Fruit fly (Drosophila melanogaster) whole organism, embryonic: Measurements from ENCODE around the gene Atx-1.

Experiments used
- B-H2 ChIP-seq: fragments of 200-800 bp; sonication (Bioruptor generic); optimal IDR thresholded peaks from 2 replicates; lab custom pipeline; 2018; ENCODE audit warnings: missing biosample characterization, mild to moderate bottlenecking, missing genetic modification characterization
- CG10147 ChIP-seq: fragments of 200-800 bp; sonication (Bioruptor generic); optimal IDR thresholded peaks from 2 replicates; lab custom pipeline; 2019; ENCODE audit warnings: missing biosample characterization, mild to moderate bottlenecking, missing genetic modification characterization, moderate library complexity
- CG10431 ChIP-seq: fragments of 200-800 bp; sonication (Bioruptor generic); optimal IDR thresholded peaks from 3 replicates; lab custom pipeline; 2018; ENCODE audit warnings: missing biosample characterization, mild to moderate bottlenecking, missing genetic modification characterization
- CG11723 ChIP-seq: fragments of 200-800 bp; sonication (Bioruptor generic); optimal IDR thresholded peaks from 2 replicates; lab custom pipeline; 2017; ENCODE audit warnings: missing biosample characterization, mild to moderate bottlenecking, missing genetic modification characterization
- CG12744 ChIP-seq: fragments of 200-800 bp; sonication (Bioruptor generic); optimal IDR thresholded peaks from 2 replicates; lab custom pipeline; 2016; ENCODE audit warnings: missing biosample characterization, missing genetic modification characterization
- CG13123 ChIP-seq: fragments of 200-800 bp; sonication (Bioruptor generic); optimal IDR thresholded peaks from 2 replicates; lab custom pipeline; 2016; ENCODE audit warnings: missing biosample characterization, missing genetic modification characterization
- CG14050 ChIP-seq: fragments of 200-800 bp; sonication (Bioruptor generic); IDR thresholded peaks from 3 replicates; pipeline ENCODE4 v1.3.6; 2022; ENCODE audit warnings: missing biosample characterization, missing genetic modification characterization
- CG14860 ChIP-seq: fragments of 200-800 bp; sonication (Bioruptor generic); IDR thresholded peaks from 3 replicates; pipeline ENCODE4 v1.3.6; 2022; ENCODE audit warnings: missing biosample characterization, missing genetic modification characterization; ENCODE audit not compliant: partially characterized antibody
- CG14965 ChIP-seq: fragments of 200-800 bp; sonication (Bioruptor generic); optimal IDR thresholded peaks from 2 replicates; lab custom pipeline; 2016; ENCODE audit warnings: missing biosample characterization, missing genetic modification characterization, borderline replicate concordance
- CG15269 ChIP-seq: fragments of 200-800 bp; sonication (Bioruptor generic); optimal IDR thresholded peaks from 2 replicates; lab custom pipeline; 2018; ENCODE audit warnings: missing biosample characterization, mild to moderate bottlenecking, missing genetic modification characterization, moderate library complexity
- CG15479 ChIP-seq: fragments of 200-800 bp; sonication (Bioruptor generic); optimal IDR thresholded peaks from 3 replicates; lab custom pipeline; 2019; ENCODE audit warnings: missing biosample characterization, mild to moderate bottlenecking, missing genetic modification characterization, moderate library complexity
- CG17385 ChIP-seq: fragments of 200-800 bp; sonication (Bioruptor generic); optimal IDR thresholded peaks from 3 replicates; lab custom pipeline; 2018; ENCODE audit warnings: missing biosample characterization, mild to moderate bottlenecking, missing genetic modification characterization
- CG17612 ChIP-seq: fragments of 200-800 bp; sonication (Bioruptor generic); IDR thresholded peaks from 2 replicates; pipeline ENCODE4 v1.3.6; 2022; ENCODE audit warnings: missing biosample characterization, missing genetic modification characterization
- CG17802 ChIP-seq: fragments of 200-800 bp; sonication (Bioruptor generic); optimal IDR thresholded peaks from 2 replicates; lab custom pipeline; 2018; ENCODE audit warnings: missing biosample characterization, mild to moderate bottlenecking, missing genetic modification characterization, moderate library complexity
- CG18262 ChIP-seq: fragments of 200-800 bp; optimal IDR thresholded peaks from 3 replicates; lab custom pipeline; 2019; ENCODE audit warnings: missing biosample characterization, mild to moderate bottlenecking, missing genetic modification characterization, moderate library complexity
- CG18476 ChIP-seq: fragments of 200-800 bp; sonication (Bioruptor generic); optimal IDR thresholded peaks from 2 replicates; lab custom pipeline; 2016; ENCODE audit warnings: missing biosample characterization, mild to moderate bottlenecking, missing genetic modification characterization
- CG18764 ChIP-seq: fragments of 200-800 bp; sonication (Bioruptor generic); optimal IDR thresholded peaks from 3 replicates; lab custom pipeline; 2016; ENCODE audit warnings: missing biosample characterization, missing genetic modification characterization
- CG31441 ChIP-seq: fragments of 200-800 bp; sonication (Bioruptor generic); IDR thresholded peaks from 2 replicates; pipeline ENCODE4 v1.3.6; 2022; ENCODE audit warnings: missing biosample characterization, missing genetic modification characterization
- CG4328 ChIP-seq: fragments of 200-800 bp; sonication (Bioruptor generic); optimal IDR thresholded peaks from 3 replicates; lab custom pipeline; 2017; ENCODE audit warnings: missing biosample characterization, missing genetic modification reagents, missing genetic modification characterization
- CG4404 ChIP-seq: fragments of 200-800 bp; sonication (Bioruptor generic); IDR thresholded peaks from 2 replicates; pipeline ENCODE4 v1.3.6; 2022; ENCODE audit warnings: missing biosample characterization, missing genetic modification characterization
- CG8089 ChIP-seq: fragments of 200-800 bp; sonication (Bioruptor generic); optimal IDR thresholded peaks from 3 replicates; lab custom pipeline; 2016; ENCODE audit warnings: missing biosample characterization, missing genetic modification characterization
- CG8924 ChIP-seq: fragments of 200-800 bp; optimal IDR thresholded peaks from 3 replicates; lab custom pipeline; 2019; ENCODE audit warnings: missing biosample characterization, mild to moderate bottlenecking, missing genetic modification characterization, moderate library complexity
- CG9215 ChIP-seq: fragments of 200-800 bp; sonication (Bioruptor generic); IDR thresholded peaks from 2 replicates; pipeline ENCODE4 v1.3.6; 2022; ENCODE audit warnings: missing biosample characterization, missing genetic modification characterization
- CrebB ChIP-seq: fragments of 200-800 bp; sonication (Bioruptor generic); optimal IDR thresholded peaks from 3 replicates; lab custom pipeline; 2018; ENCODE audit warnings: missing biosample characterization, mild to moderate bottlenecking, missing genetic modification characterization
- E2f1 ChIP-seq: fragments of 200-800 bp; sonication (Bioruptor generic); IDR thresholded peaks from 2 replicates; pipeline ENCODE4 v1.3.6; 2022; ENCODE audit warnings: missing biosample characterization, missing genetic modification characterization
- Hr51 ChIP-seq, 2 experiments: fragments of 200-800 bp; sonication (Bioruptor generic); optimal IDR thresholded peaks; 2 replicates in 1 of 2; 3 replicates in 1 of 2; lab custom pipeline; 2016 to 2018; ENCODE audit warnings: missing biosample characterization in 2 of 2, missing genetic modification characterization in 2 of 2, mild to moderate bottlenecking in 1 of 2, moderate library complexity in 1 of 2
- Jarid2 ChIP-seq: fragments of 200-800 bp; sonication (Bioruptor generic); optimal IDR thresholded peaks from 3 replicates; lab custom pipeline; 2017; ENCODE audit warnings: mild to moderate bottlenecking, missing biosample characterization, missing genetic modification reagents, missing genetic modification characterization
- NC2β ChIP-seq: fragments of 200-800 bp; sonication (Bioruptor generic); optimal IDR thresholded peaks from 2 replicates; lab custom pipeline; 2016; ENCODE audit warnings: missing biosample characterization, missing genetic modification characterization
- NFAT ChIP-seq: fragments of 200-800 bp; sonication (Bioruptor generic); IDR thresholded peaks from 2 replicates; pipeline ENCODE4 v1.3.6; 2022; ENCODE audit warnings: missing biosample characterization, missing genetic modification characterization
- Neu2 ChIP-seq: fragments of 200-800 bp; sonication (Bioruptor generic); optimal IDR thresholded peaks from 3 replicates; lab custom pipeline; 2016; ENCODE audit warnings: missing biosample characterization, missing genetic modification characterization, borderline replicate concordance
- Ravus ChIP-seq: fragments of 200-800 bp; sonication (Bioruptor generic); IDR thresholded peaks from 2 replicates; pipeline ENCODE4 v1.3.6; 2022; ENCODE audit warnings: missing biosample characterization, missing genetic modification characterization
- Stat92E ChIP-seq, 3 experiments: fragments of >200 bp in 2 of 3; fragments of 200-800 bp in 1 of 3; sonication (Bioruptor generic) in 1 of 3; optimal IDR thresholded peaks; 2 replicates each; lab custom pipeline; 2017 to 2019; ENCODE audit warnings: missing biosample characterization in 3 of 3, missing genetic modification characterization in 3 of 3, mild to moderate bottlenecking in 1 of 3, moderate library complexity in 1 of 3
- ab ChIP-seq: fragments of 200-800 bp; sonication (Bioruptor generic); optimal IDR thresholded peaks from 2 replicates; lab custom pipeline; 2016; ENCODE audit warnings: missing biosample characterization, missing genetic modification characterization
- corto ChIP-seq: fragments of 200-800 bp; sonication (Bioruptor generic); optimal IDR thresholded peaks from 2 replicates; lab custom pipeline; 2016; ENCODE audit warnings: missing biosample characterization, mild to moderate bottlenecking, missing genetic modification characterization, moderate library complexity
- dati ChIP-seq: fragments of 200-800 bp; sonication (Bioruptor generic); IDR thresholded peaks from 2 replicates; pipeline ENCODE4 v1.3.6; 2022; ENCODE audit warnings: missing biosample characterization, missing genetic modification characterization
- disco-r ChIP-seq: fragments of 200-800 bp; sonication (Bioruptor generic); optimal IDR thresholded peaks from 2 replicates; lab custom pipeline; 2016; ENCODE audit warnings: missing biosample characterization, missing genetic modification characterization
- ems ChIP-seq: fragments of 200-800 bp; sonication (Bioruptor generic); optimal IDR thresholded peaks from 3 replicates; lab custom pipeline; 2016; ENCODE audit warnings: missing biosample characterization, missing genetic modification characterization
- en ChIP-seq: fragments of 200-800 bp; sonication (Bioruptor generic); optimal IDR thresholded peaks from 2 replicates; lab custom pipeline; 2016; ENCODE audit warnings: missing biosample characterization, missing genetic modification characterization
- hkb ChIP-seq, 2 experiments: fragments of 200-800 bp in 1 of 2; fragments of >200 bp in 1 of 2; sonication (Bioruptor generic) in 1 of 2; IDR thresholded peaks in 1 of 2; optimal IDR thresholded peaks in 1 of 2; 2 replicates each; pipeline versions ENCODE4 v1.3.6 to Lab custom; 2017 to 2022; ENCODE audit warnings: missing biosample characterization in 1 of 2, missing genetic modification characterization in 1 of 2
- knrl ChIP-seq: fragments of 200-800 bp; sonication (Bioruptor generic); IDR thresholded peaks from 3 replicates; pipeline ENCODE4 v1.3.6; 2022; ENCODE audit warnings: missing biosample characterization, missing genetic modification characterization; ENCODE audit not compliant: partially characterized antibody
- maf-S ChIP-seq: fragments of 200-800 bp; sonication (Bioruptor generic); optimal IDR thresholded peaks from 2 replicates; lab custom pipeline; 2016; ENCODE audit warnings: missing biosample characterization, missing genetic modification characterization
- peb ChIP-seq: fragments of 200-800 bp; sonication (Bioruptor generic); IDR thresholded peaks from 2 replicates; pipeline ENCODE4 v1.3.6; 2022; ENCODE audit warnings: missing biosample characterization, missing genetic modification characterization
- pzg ChIP-seq: fragments of 200-800 bp; sonication (Bioruptor generic); optimal IDR thresholded peaks from 3 replicates; lab custom pipeline; 2018; ENCODE audit warnings: missing biosample characterization, mild to moderate bottlenecking, missing genetic modification characterization, moderate library complexity
- sc ChIP-seq, 3 experiments: fragments of >200 bp in 2 of 3; fragments of 200-800 bp in 1 of 3; sonication (Bioruptor generic) in 1 of 3; optimal IDR thresholded peaks; 2 replicates in 2 of 3; 3 replicates in 1 of 3; lab custom pipeline; 2017; ENCODE audit warnings: mild to moderate bottlenecking in 1 of 3, missing biosample characterization in 1 of 3, missing genetic modification characterization in 1 of 3, missing genetic modification reagents in 1 of 3
- sima ChIP-seq: fragments of 200-800 bp; sonication (Bioruptor generic); optimal IDR thresholded peaks from 2 replicates; lab custom pipeline; 2016; ENCODE audit warnings: missing biosample characterization, missing genetic modification characterization
- tio ChIP-seq: fragments of 200-800 bp; sonication (Bioruptor generic); optimal IDR thresholded peaks from 2 replicates; lab custom pipeline; 2017; ENCODE audit warnings: missing biosample characterization, missing genetic modification characterization, inconsistent platforms
- tup ChIP-seq: fragments of 200-800 bp; sonication (Bioruptor generic); optimal IDR thresholded peaks from 2 replicates; lab custom pipeline; 2016; ENCODE audit warnings: missing biosample characterization, mild to moderate bottlenecking, missing genetic modification characterization, moderate library complexity
- zfh2 ChIP-seq: fragments of 200-800 bp; sonication (Bioruptor generic); optimal IDR thresholded peaks from 2 replicates; lab custom pipeline; 2016; ENCODE audit warnings: missing biosample characterization, missing genetic modification characterization

The Atx-1 gene

DNA sequence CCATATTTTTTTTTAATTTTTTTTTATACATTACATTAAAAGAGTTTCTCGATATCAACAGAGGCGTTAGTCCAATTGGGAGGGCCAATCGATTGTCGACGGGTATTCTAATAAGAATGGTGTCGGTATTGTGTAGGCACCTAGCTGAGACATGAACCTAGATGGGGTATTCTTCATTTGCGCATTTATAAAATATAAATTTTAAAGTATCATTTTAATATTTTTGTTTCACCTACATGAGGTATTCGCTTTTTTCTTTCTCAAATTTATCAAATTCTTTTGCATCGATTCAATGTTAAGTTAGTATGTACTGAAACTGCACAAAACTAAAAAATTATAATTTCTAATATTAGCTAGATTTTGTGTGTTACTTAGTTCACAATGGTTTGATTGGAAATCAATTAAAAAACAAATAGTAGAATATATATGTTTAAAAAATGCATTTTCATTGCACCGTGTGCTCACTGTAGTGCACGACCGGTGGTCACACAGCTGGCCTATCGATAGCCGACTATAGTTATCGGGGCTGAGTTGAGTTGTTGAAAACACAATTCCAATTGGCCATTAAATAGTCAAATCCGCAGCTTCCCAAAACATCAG is 20.9 kb downstream of the Atx-1 start, which contains the start of the genes CG14435 and Tmf (continued):
- TF ChIP-seq hkb (optimal IDR thresholded peaks at IDR 0.05; lab: Kevin White, UChicago) (no peak), hkb (GFP tag; IDR thresholded peaks at IDR 0.05; lab: Robert Waterston, UW) (peak; percentile 82), CG17612 (peak; percentile 65; the same call in 1 of the 2 replicates), B-H2 (GFP tag; lab: Kevin White, UChicago) (peak; percentile 84), CG10147 (GFP tag; lab: Kevin White, UChicago) (peak; percentile 77), CG4328 (GFP tag; lab: Kevin White, UChicago) (peak; percentile 78), CG14050 (GFP tag; lab: Robert Waterston, UW) (peak; percentile 69), CG14965 (no peak), sc (optimal IDR thresholded peaks at IDR 0.05; lab: Kevin White, UChicago) (no peak), sc (GFP tag; optimal IDR thresholded peaks at IDR 0.05; lab: Kevin White, UChicago) (peak; percentile 58), zfh2 (GFP tag; lab: Kevin White, UChicago) (peak; percentile 74), dati (GFP tag; lab: Robert Waterston, UW) (no peak), CG17802 (tag; lab: Kevin White, UChicago) (peak; percentile 58), CG10431 (GFP tag; lab: Kevin White, UChicago) (peak; percentile 57), CG4404 (GFP tag; lab: Robert Waterston, UW) (peak; percentile 87), CG18476 (GFP tag; lab: Kevin White, UChicago) (peak; percentile 71), peb (peak; percentile 60; the same call in 1 of the 2 replicates), CrebB (tag; lab: Kevin White, UChicago) (no peak), CG15479 (peak; percentile 3), Neu2 (GFP tag; lab: Kevin White, UChicago) (no peak), Hr51 (GFP tag; optimal IDR thresholded peaks at IDR 0.05; lab: Kevin White, UChicago) (peak; percentile 60 to 82), CG8924 (tag; lab: Kevin White, UChicago) (peak; percentile 90), disco-r (GFP tag; lab: Kevin White, UChicago) (no peak), en (no peak), Jarid2 (GFP tag; lab: Kevin White, UChicago) (peak; percentile 49), pzg (GFP tag; lab: Kevin White, UChicago) (peak; percentile 46), CG18262 (tag; lab: Kevin White, UChicago) (peak; percentile 88), sima (no peak), CG15269 (tag; lab: Kevin White, UChicago) (peak; percentile 86), CG18764 (peak; percentile 56), knrl (GFP tag; lab: Robert Waterston, UW) (0 out of 3 replicates have a peak, but pooled peaks have one; percentile 43), CG17385 (GFP tag; lab: Kevin White, UChicago) (peak; percentile 74), CG11723 (GFP tag; lab: Kevin White, UChicago) (peak; percentile 63), maf-S (GFP tag; lab: Kevin White, UChicago) (no peak), CG12744 (GFP tag; lab: Kevin White, UChicago) (no peak), Stat92E (GFP tag; optimal IDR thresholded peaks at IDR 0.05; lab: Kevin White, UChicago) (no peak), NFAT (peak; percentile 90), ab (GFP tag; lab: Kevin White, UChicago) (no peak), Ravus (GFP tag; lab: Robert Waterston, UW) (peak; percentile 45), tup (no peak), tio (GFP tag; lab: Kevin White, UChicago) (peak; percentile 52), E2f1 (GFP tag; lab: Robert Waterston, UW) (peak; percentile 86), CG13123 (GFP tag; lab: Kevin White, UChicago) (peak; percentile 62), NC2β (peak; percentile 31), CG8089 (GFP tag; lab: Kevin White, UChicago) (no peak), CG31441 (peak; percentile 85), CG14860 (GFP tag; lab: Robert Waterston, UW) (0 out of 3 replicates have a peak, but pooled peaks have one; percentile 23), CG9215 (GFP tag; lab: Robert Waterston, UW) (peak; percentile 91), ems (GFP tag; lab: Kevin White, UChicago) (peak; percentile 22), corto (GFP tag; lab: Kevin White, UChicago) (no peak)
